Fruit fly (Drosophila melanogaster): Measurements from ENCODE around the gene CG9072.

DNA sequence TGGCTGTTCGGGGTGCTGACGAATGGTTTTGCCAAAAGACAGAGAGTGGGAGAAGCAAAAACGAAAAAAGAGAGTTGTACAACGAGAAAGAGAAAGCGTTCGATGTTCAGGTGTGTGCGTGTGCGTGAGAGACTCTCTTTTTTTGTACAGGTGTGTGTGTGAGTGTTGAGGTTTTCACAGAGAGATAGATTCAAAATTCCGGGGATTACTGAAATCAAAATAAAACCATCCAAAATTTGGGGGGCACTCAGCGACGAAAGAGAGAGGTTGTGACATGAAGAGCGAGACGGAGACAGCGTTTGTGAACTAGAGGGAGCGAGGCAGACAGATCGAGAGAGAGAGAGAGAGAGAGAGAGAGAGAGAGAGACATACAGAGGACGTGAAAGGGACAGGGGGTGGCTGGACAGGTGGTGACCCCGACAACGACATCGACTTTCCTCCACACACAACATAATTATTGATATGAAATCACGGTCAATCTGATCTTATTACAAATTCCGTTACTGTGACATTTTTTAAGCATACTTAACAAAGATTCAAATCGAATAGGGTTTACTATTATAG lies 47.5 kb upstream of the CG9072 start:
- TF ChIP-seq ttk (optimal IDR thresholded peaks at IDR 0.05) (no peak), psq (optimal IDR thresholded peaks at IDR 0.05) (no peak), insv (optimal IDR thresholded peaks at IDR 0.05) (no peak), Sin3A (optimal IDR thresholded peaks at IDR 0.05) (no peak)
